Fruit fly (Drosophila melanogaster): ENCODE results near the gene CG32086.
A peak's percentile ranks its signal among the peaks of the same experiment; 100 is the strongest.

The CG32086 gene

dm6 chr3L:11551949-11552348 is 31.9 kb downstream of the CG32086 start (continued):
- peak; percentile 42 for TF ChIP-seq CG4820 (GFP tag; optimal IDR thresholded peaks at IDR 0.05)
- TF ChIP-seq Pdp1 (GFP tag; optimal IDR thresholded peaks at IDR 0.05): peak; percentile 3 to 26
- TF ChIP-seq Mad (GFP tag; optimal IDR thresholded peaks at IDR 0.05): no peak
- TF ChIP-seq Oli (tag; optimal IDR thresholded peaks at IDR 0.05): peak; percentile 23
- no peak for TF ChIP-seq schlank (tag; optimal IDR thresholded peaks at IDR 0.05)
- TF ChIP-seq unpg (GFP tag; optimal IDR thresholded peaks at IDR 0.05): peak; percentile 60
- no peak for TF ChIP-seq CG30431 (GFP tag; optimal IDR thresholded peaks at IDR 0.05)
- TF ChIP-seq sna (GFP tag; IDR thresholded peaks at IDR 0.05; ENCODE audit: partially characterized antibody): no peak
- TF ChIP-seq slbo (GFP tag; IDR thresholded peaks at IDR 0.05): 0 out of 2 replicates have a peak, but pooled peaks have one; percentile 29
- no peak for TF ChIP-seq dati (GFP tag; IDR thresholded peaks at IDR 0.05)
- peak; percentile 2 for TF ChIP-seq ems (GFP tag; optimal IDR thresholded peaks at IDR 0.05)
- TF ChIP-seq CG17328 (GFP tag; IDR thresholded peaks at IDR 0.05): 0 out of 2 replicates have a peak, but pooled peaks have one; percentile 18
- no peak for TF ChIP-seq B-H2 (GFP tag; optimal IDR thresholded peaks at IDR 0.05)
- no peak for TF ChIP-seq sob (GFP tag; IDR thresholded peaks at IDR 0.05)
- TF ChIP-seq CG7372 (GFP tag; IDR thresholded peaks at IDR 0.05): 0 out of 2 replicates have a peak, but pooled peaks have one; percentile 12
- TF ChIP-seq CG12104 (GFP tag; optimal IDR thresholded peaks at IDR 0.05): no peak
- TF ChIP-seq Eip74EF (GFP tag; optimal IDR thresholded peaks at IDR 0.05): no peak
- TF ChIP-seq chn (GFP tag; optimal IDR thresholded peaks at IDR 0.05): peak; percentile 13
- peak; percentile 19 to 37 for TF ChIP-seq dpn (GFP tag; optimal IDR thresholded peaks at IDR 0.05)
- peak; percentile 76 for TF ChIP-seq zf30C (GFP tag; optimal IDR thresholded peaks at IDR 0.05)
- TF ChIP-seq dmrt99B (tag; optimal IDR thresholded peaks at IDR 0.05): peak; percentile 60
- peak; percentile 18 for TF ChIP-seq CG1602 (GFP tag; optimal IDR thresholded peaks at IDR 0.05)
- no peak for TF ChIP-seq slp2 (GFP tag; optimal IDR thresholded peaks at IDR 0.05)
- TF ChIP-seq HLH3B (GFP tag; IDR thresholded peaks at IDR 0.05): peak; percentile 49; the same call in 1 of the 2 replicates
- no peak for TF ChIP-seq CG3163 (GFP tag; optimal IDR thresholded peaks at IDR 0.05)
- no peak for TF ChIP-seq sim (GFP tag; IDR thresholded peaks at IDR 0.05)
- no peak for TF ChIP-seq Dip3 (GFP tag; optimal IDR thresholded peaks at IDR 0.05)
- TF ChIP-seq gem (tag; optimal IDR thresholded peaks at IDR 0.05): peak; percentile 68
- no peak for TF ChIP-seq shn (GFP tag; optimal IDR thresholded peaks at IDR 0.05)
- peak; percentile 22 for TF ChIP-seq CG10462 (GFP tag; optimal IDR thresholded peaks at IDR 0.05)
- TF ChIP-seq Hsf (GFP tag; optimal IDR thresholded peaks at IDR 0.05): peak; percentile 14
- peak; percentile 61 for TF ChIP-seq D19A (tag; optimal IDR thresholded peaks at IDR 0.05)
- peak; percentile 26 for TF ChIP-seq CG1603 (tag; optimal IDR thresholded peaks at IDR 0.05)
- peak; percentile 25 for TF ChIP-seq Spps (tag; optimal IDR thresholded peaks at IDR 0.05)
- no peak for TF ChIP-seq Neu2 (GFP tag; optimal IDR thresholded peaks at IDR 0.05; ENCODE audit: borderline replicate concordance)
- TF ChIP-seq ap (GFP tag; IDR thresholded peaks at IDR 0.05): no peak
- TF ChIP-seq D (optimal IDR thresholded peaks at IDR 0.05): no peak
- TF ChIP-seq D (GFP tag; optimal IDR thresholded peaks at IDR 0.05): peak; percentile 23
- TF ChIP-seq croc (GFP tag; conservative IDR thresholded peaks at IDR 0.05): no peak
- no peak for TF ChIP-seq Bgb (GFP tag; IDR thresholded peaks at IDR 0.05; ENCODE audit: partially characterized antibody)
- no peak for TF ChIP-seq Dfd (GFP tag; optimal IDR thresholded peaks at IDR 0.05)
- peak; percentile 17 for TF ChIP-seq CG10147 (GFP tag; optimal IDR thresholded peaks at IDR 0.05)
- TF ChIP-seq tio (GFP tag; optimal IDR thresholded peaks at IDR 0.05): peak; percentile 1
- TF ChIP-seq ATbp (GFP tag; optimal IDR thresholded peaks at IDR 0.05): peak; percentile 41
- peak; percentile 26; the same call in 1 of the 2 replicates for TF ChIP-seq Ada2b (GFP tag; IDR thresholded peaks at IDR 0.05)
- peak; percentile 42 for TF ChIP-seq CG13424 (tag; optimal IDR thresholded peaks at IDR 0.05)
- no peak for TF ChIP-seq ash1 (GFP tag; optimal IDR thresholded peaks at IDR 0.05)
- peak in 1 of 3 experiments; percentile 74 for TF ChIP-seq lola (GFP tag; optimal IDR thresholded peaks at IDR 0.05)
- no peak for TF ChIP-seq ase (GFP tag; IDR thresholded peaks at IDR 0.05)
- TF ChIP-seq ac (GFP tag; optimal IDR thresholded peaks at IDR 0.05): peak; percentile 46
